Worm (Caenorhabditis elegans): ENCODE measurements around the gene cyp-13A3.

DNA sequence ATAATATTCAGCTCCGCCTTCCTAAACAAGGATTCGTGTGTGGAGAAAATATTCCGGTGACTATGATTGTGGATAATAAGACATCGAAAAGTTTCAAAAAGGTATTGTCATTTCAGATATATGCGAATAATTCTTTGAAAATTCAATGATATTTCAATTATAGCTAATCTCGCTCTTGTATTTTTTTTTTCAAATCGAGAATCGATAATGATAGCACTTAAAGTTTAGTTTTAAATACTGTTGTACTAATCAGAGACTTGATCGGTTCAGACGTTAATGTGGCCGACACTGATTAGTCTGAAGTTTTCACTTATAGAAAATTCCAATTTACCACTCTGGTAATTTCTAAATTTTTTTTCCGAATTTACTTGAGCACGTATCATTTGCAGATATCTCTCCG, 42.9 kb upstream of the cyp-13A3 start:
- TF ChIP-seq unc-62 (GFP tag; optimal IDR thresholded peaks at IDR 0.05) (no peak), nhr-12 (tag; optimal IDR thresholded peaks at IDR 0.05) (no peak), lin-15B (tag; optimal IDR thresholded peaks at IDR 0.05) (no peak), fkh-10 (GFP tag; optimal IDR thresholded peaks at IDR 0.05) (no peak), nhr-77 (tag; optimal IDR thresholded peaks at IDR 0.05) (no peak), eor-1 (tag; optimal IDR thresholded peaks at IDR 0.05) (no peak), ceh-9 (tag; optimal IDR thresholded peaks at IDR 0.05) (no peak), nhr-25 (tag; optimal IDR thresholded peaks at IDR 0.05) (no peak), lin-39 (tag; optimal IDR thresholded peaks at IDR 0.05) (no peak), tbx-2 (tag; optimal IDR thresholded peaks at IDR 0.05) (no peak), ztf-11 (tag; optimal IDR thresholded peaks at IDR 0.05) (no peak), jun-1 (tag; optimal IDR thresholded peaks at IDR 0.05) (no peak), daf-12 (tag; optimal IDR thresholded peaks at IDR 0.05) (no peak), ama-1 (optimal IDR thresholded peaks at IDR 0.05) (no peak)

Measured in whole organism, L3 larva.